Worm (Caenorhabditis elegans) whole organism, L3 larva: ENCODE data around the gene affl-2.

ENCODE experiments used
- R02D3.7 ChIP-seq: fragments of 150-350 bp; optimal IDR thresholded peaks from 2 replicates; lab custom pipeline; 2014; ENCODE audit warnings: missing biosample characterization, missing genetic modification characterization
- ZK546.5 ChIP-seq: sonication (generic microtip); optimal IDR thresholded peaks from 2 replicates; lab custom pipeline; 2017; ENCODE audit warnings: missing biosample characterization, missing genetic modification characterization
- aly-2 ChIP-seq: fragments of 150-350 bp; optimal IDR thresholded peaks from 2 replicates; lab custom pipeline; 2014; ENCODE audit warnings: missing biosample characterization, missing genetic modification characterization
- ama-1 ChIP-seq: fragments of 150-350 bp; optimal IDR thresholded peaks from 2 replicates; lab custom pipeline; 2018
- ceh-28 ChIP-seq: fragments of 150-350 bp; optimal IDR thresholded peaks from 2 replicates; lab custom pipeline; 2014; ENCODE audit warnings: missing biosample characterization, missing genetic modification reagents, missing genetic modification characterization
- ceh-82 ChIP-seq: fragments of 150-350 bp; optimal IDR thresholded peaks from 2 replicates; lab custom pipeline; 2014; ENCODE audit warnings: missing biosample characterization, missing genetic modification characterization
- ceh-9 ChIP-seq: sonication (generic microtip); optimal IDR thresholded peaks from 2 replicates; lab custom pipeline; 2018; ENCODE audit warnings: missing biosample characterization, missing genetic modification characterization
- egl-27 ChIP-seq: sonication (generic microtip); optimal IDR thresholded peaks from 4 replicates; lab custom pipeline; 2017; ENCODE audit warnings: missing biosample characterization, missing genetic modification reagents, missing genetic modification characterization
- egl-5 ChIP-seq: fragments of 150-350 bp; optimal IDR thresholded peaks from 2 replicates; lab custom pipeline; 2017; ENCODE audit warnings: missing biosample characterization, missing genetic modification reagents, missing genetic modification characterization, inconsistent platforms
- elt-1 ChIP-seq: fragments of 150-350 bp; optimal IDR thresholded peaks from 2 replicates; lab custom pipeline; 2014; ENCODE audit warnings: missing biosample characterization, missing genetic modification characterization
- elt-2 ChIP-seq: sonication (generic microtip); optimal IDR thresholded peaks from 2 replicates; lab custom pipeline; 2016; ENCODE audit warnings: missing genetic modification reagents, mild to moderate bottlenecking, missing genetic modification characterization, missing compliant biosample characterization
- elt-3 ChIP-seq, 3 experiments: fragments of 150-350 bp in 1 of 3; sonication (generic microtip) in 2 of 3; optimal IDR thresholded peaks; 2 replicates in 2 of 3; 4 replicates in 1 of 3; lab custom pipeline; 2014 to 2017; ENCODE audit warnings: missing biosample characterization in 3 of 3, missing genetic modification characterization in 3 of 3
- eor-1 ChIP-seq, 2 experiments: fragments of 150-350 bp; optimal IDR thresholded peaks; 2 replicates each; lab custom pipeline; 2014 to 2018; ENCODE audit warnings: missing biosample characterization in 2 of 2, missing genetic modification characterization in 2 of 2
- fkh-10 ChIP-seq: sonication (generic microtip); optimal IDR thresholded peaks from 2 replicates; lab custom pipeline; 2017; ENCODE audit warnings: missing biosample characterization, missing genetic modification reagents, missing genetic modification characterization
- hmg-11 ChIP-seq: sonication (generic microtip); optimal IDR thresholded peaks from 2 replicates; lab custom pipeline; 2016; ENCODE audit warnings: missing genetic modification characterization, missing compliant biosample characterization
- jun-1 ChIP-seq: fragments of 150-350 bp; optimal IDR thresholded peaks from 2 replicates; lab custom pipeline; 2014; ENCODE audit warnings: missing biosample characterization, missing genetic modification reagents, missing genetic modification characterization
- lin-15B ChIP-seq: fragments of 150-350 bp; optimal IDR thresholded peaks from 2 replicates; lab custom pipeline; 2014; ENCODE audit warnings: missing biosample characterization, missing genetic modification characterization
- lin-39 ChIP-seq: fragments of 150-350 bp; optimal IDR thresholded peaks from 2 replicates; lab custom pipeline; 2018; ENCODE audit warnings: missing biosample characterization, missing genetic modification reagents, missing genetic modification characterization
- lsy-12 ChIP-seq: sonication (generic microtip); optimal IDR thresholded peaks from 2 replicates; lab custom pipeline; 2016; ENCODE audit warnings: mild to moderate bottlenecking, missing genetic modification characterization, missing compliant biosample characterization
- mdl-1 ChIP-seq: fragments of 150-350 bp; optimal IDR thresholded peaks from 2 replicates; lab custom pipeline; 2014; ENCODE audit warnings: missing biosample characterization, missing genetic modification characterization
- mml-1 ChIP-seq: fragments of 150-350 bp; sonication (generic microtip); optimal IDR thresholded peaks from 3 replicates; lab custom pipeline; 2014; ENCODE audit warnings: missing biosample characterization, missing genetic modification characterization
- nfya-1 ChIP-seq: sonication (generic microtip); optimal IDR thresholded peaks from 2 replicates; lab custom pipeline; 2017; ENCODE audit warnings: missing genetic modification characterization, mild to moderate bottlenecking, missing compliant biosample characterization, antibody characterized with exemption, moderate library complexity; ENCODE audit not compliant: insufficient read depth
- nhr-11 ChIP-seq: fragments of 150-350 bp; optimal IDR thresholded peaks from 2 replicates; lab custom pipeline; 2014; ENCODE audit warnings: missing biosample characterization, missing genetic modification characterization
- nhr-12 ChIP-seq: fragments of 150-350 bp; optimal IDR thresholded peaks from 2 replicates; lab custom pipeline; 2014; ENCODE audit warnings: missing biosample characterization, missing genetic modification characterization
- nhr-23 ChIP-seq: fragments of 150-350 bp; optimal IDR thresholded peaks from 2 replicates; lab custom pipeline; 2014; ENCODE audit warnings: missing biosample characterization, missing genetic modification reagents, missing genetic modification characterization
- nhr-25 ChIP-seq: sonication (generic microtip); optimal IDR thresholded peaks from 2 replicates; lab custom pipeline; 2017; ENCODE audit warnings: missing biosample characterization, missing genetic modification characterization
- nhr-28 ChIP-seq: fragments of 150-350 bp; optimal IDR thresholded peaks from 2 replicates; lab custom pipeline; 2014; ENCODE audit warnings: missing biosample characterization, missing genetic modification characterization
- nhr-67 ChIP-seq: fragments of 150-350 bp; optimal IDR thresholded peaks from 2 replicates; lab custom pipeline; 2014; ENCODE audit warnings: missing biosample characterization, missing genetic modification characterization
- nhr-76 ChIP-seq: fragments of 150-350 bp; sonication (generic microtip); optimal IDR thresholded peaks from 5 replicates; lab custom pipeline; 2014; ENCODE audit warnings: missing biosample characterization, missing genetic modification characterization
- nhr-77 ChIP-seq: fragments of 150-350 bp; optimal IDR thresholded peaks from 2 replicates; lab custom pipeline; 2014; ENCODE audit warnings: missing biosample characterization, missing genetic modification characterization
- pha-4 ChIP-seq: fragments of 150-350 bp; optimal IDR thresholded peaks from 2 replicates; lab custom pipeline; 2014; ENCODE audit warnings: missing biosample characterization, missing genetic modification reagents, missing genetic modification characterization
- sea-2 ChIP-seq: fragments of 150-350 bp; sonication (generic microtip); optimal IDR thresholded peaks from 4 replicates; lab custom pipeline; 2014; ENCODE audit warnings: missing biosample characterization, missing genetic modification reagents, missing genetic modification characterization
- skn-1 ChIP-seq: fragments of 150-350 bp; optimal IDR thresholded peaks from 2 replicates; lab custom pipeline; 2014; ENCODE audit warnings: missing biosample characterization, missing genetic modification characterization
- snpc-4 ChIP-seq: fragments of 150-350 bp; optimal IDR thresholded peaks from 2 replicates; lab custom pipeline; 2014; ENCODE audit warnings: missing biosample characterization, missing genetic modification characterization
- tbx-2 ChIP-seq: sonication (generic microtip); optimal IDR thresholded peaks from 2 replicates; lab custom pipeline; 2016; ENCODE audit warnings: mild to moderate bottlenecking, missing genetic modification characterization, missing compliant biosample characterization
- unc-62 ChIP-seq: fragments of 150-350 bp; sonication (generic microtip); optimal IDR thresholded peaks from 4 replicates; lab custom pipeline; 2014; ENCODE audit warnings: missing biosample characterization, missing genetic modification reagents, missing genetic modification characterization
- zag-1 ChIP-seq: fragments of 150-350 bp; optimal IDR thresholded peaks from 2 replicates; lab custom pipeline; 2014; ENCODE audit warnings: missing biosample characterization, missing genetic modification characterization
- ztf-4 ChIP-seq: fragments of 150-350 bp; optimal IDR thresholded peaks from 2 replicates; lab custom pipeline; 2014; ENCODE audit warnings: missing biosample characterization, missing genetic modification characterization

The affl-2 gene

DNA sequence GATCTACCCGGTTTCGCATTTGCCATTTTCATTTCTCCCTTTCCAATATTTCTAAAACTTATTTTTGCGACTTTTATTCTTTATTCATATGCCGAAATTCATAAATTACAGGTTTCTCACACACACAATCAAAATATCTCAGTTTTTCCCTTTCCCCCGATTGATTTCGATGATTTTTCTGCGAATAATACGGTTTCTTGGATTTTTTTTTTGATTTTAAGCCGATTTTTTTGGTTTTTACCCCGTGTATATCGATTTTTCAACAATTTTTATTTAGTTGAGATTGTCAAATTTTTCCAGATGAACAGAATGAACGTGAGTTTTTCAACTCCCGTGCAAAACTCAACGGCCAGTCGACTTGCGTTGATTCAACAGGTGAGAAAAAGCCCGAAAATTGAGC, 40.5 kb downstream of the affl-2 start, which contains the start of gene mat-3:
mat-3 (plus strand) TSS at position 301 of the 400 bp plus-strand sequence.
- TF ChIP-seq ZK546.5 (tag; lab: Kevin White, UChicago) (no peak), lin-15B (no peak), nfya-1 (tag; lab: Kevin White, UChicago) (no peak), mdl-1 (tag; lab: Kevin White, UChicago) (no peak), elt-3 (tag; optimal IDR thresholded peaks at IDR 0.05; lab: Kevin White, UChicago) (no peak), ama-1 (lab: Kevin White, UChicago) (no peak), nhr-77 (tag; lab: Kevin White, UChicago) (no peak), ceh-28 (tag; lab: Kevin White, UChicago) (no peak), jun-1 (tag; lab: Kevin White, UChicago) (no peak), nhr-12 (tag; lab: Kevin White, UChicago) (no peak), lin-39 (tag; lab: Kevin White, UChicago) (no peak), ceh-9 (tag; lab: Kevin White, UChicago) (no peak), nhr-23 (no peak), nhr-28 (tag; lab: Kevin White, UChicago) (no peak), lsy-12 (tag; lab: Kevin White, UChicago) (no peak), egl-27 (tag; lab: Kevin White, UChicago) (no peak), eor-1 (tag; optimal IDR thresholded peaks at IDR 0.05; lab: Kevin White, UChicago) (no peak), nhr-25 (no peak)
- TF ChIP-seq, all 47 proteins: peak for 0

DNA sequence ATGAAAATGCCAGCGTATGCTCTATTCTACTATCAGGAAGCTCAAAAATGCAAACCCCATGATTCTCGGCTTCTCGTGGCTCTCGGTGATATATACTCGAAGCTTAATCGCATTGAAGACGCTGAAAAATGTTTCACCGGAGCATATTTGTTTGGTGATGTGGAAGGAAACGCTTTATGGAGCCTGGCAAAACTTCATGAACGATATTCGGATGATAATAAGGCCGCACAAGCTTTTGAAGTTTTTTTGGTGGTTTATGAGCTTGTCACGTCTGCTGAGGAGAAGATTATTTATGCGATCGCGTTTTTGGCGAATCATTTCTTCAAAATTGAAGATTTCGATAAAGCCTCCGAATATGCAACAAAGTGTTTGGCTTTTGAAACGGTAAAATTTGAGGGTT, 46.6 kb downstream of the affl-2 start:
- TF ChIP-seq lsy-12 (tag; lab: Kevin White, UChicago) (no peak), ceh-82 (tag; lab: Kevin White, UChicago) (no peak), snpc-4 (tag; lab: Kevin White, UChicago) (no peak), ZK546.5 (tag; lab: Kevin White, UChicago) (no peak), nhr-67 (tag; lab: Kevin White, UChicago) (no peak), fkh-10 (GFP tag; lab: Kevin White, UChicago) (no peak), skn-1 (tag; lab: Kevin White, UChicago) (no peak), mml-1 (tag; lab: Kevin White, UChicago) (no peak), pha-4 (no peak), egl-5 (no peak), sea-2 (no peak)

DNA sequence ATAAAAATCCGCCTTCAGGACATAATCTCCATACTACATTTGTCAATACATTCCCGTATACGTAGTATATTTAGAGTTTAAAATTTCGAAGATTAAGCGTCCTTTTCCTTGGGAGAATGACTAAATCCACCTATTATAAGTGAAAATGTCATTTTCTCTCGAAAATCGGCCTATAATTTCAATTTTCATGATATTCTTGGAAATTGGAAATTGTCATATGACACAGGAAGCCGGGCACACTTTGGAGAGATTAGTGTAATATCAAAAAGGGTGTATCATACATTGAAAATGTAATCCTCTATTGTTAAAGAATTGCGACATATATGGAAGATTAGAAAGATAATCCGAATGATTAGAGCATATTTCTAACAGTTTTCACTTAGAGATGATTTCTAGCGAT, 48.0 kb downstream of the affl-2 start:
- no peak for TF ChIP-seq ceh-28 (tag; lab: Kevin White, UChicago)
- TF ChIP-seq nhr-11, result peak; percentile 32
- TF ChIP-seq lin-15B, result no peak
- peak; percentile 9 for TF ChIP-seq fkh-10 (GFP tag; lab: Kevin White, UChicago)

DNA sequence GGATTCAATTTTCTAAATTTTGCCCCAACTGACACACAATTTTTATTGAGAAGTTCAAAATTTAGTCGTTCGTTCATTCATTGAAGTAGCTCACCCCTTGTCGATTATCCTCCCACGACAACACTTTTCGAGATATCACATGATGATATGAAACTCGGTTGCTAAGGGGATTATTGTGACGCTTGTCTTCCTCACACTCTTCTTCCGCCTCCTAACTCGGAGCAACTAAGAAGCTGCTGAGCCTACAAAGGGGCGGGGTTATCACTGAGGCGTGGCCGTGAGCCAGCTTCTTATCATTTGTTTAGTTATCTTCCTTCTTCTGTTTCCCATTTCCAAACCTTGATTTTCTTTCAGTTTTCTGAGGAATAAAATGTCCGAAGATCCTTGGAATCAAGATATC, 48.9 kb downstream of the affl-2 start, which contains the start of gene F10C5.3:
F10C5.3 (plus strand) TSS at position 313 of the 400 bp plus-strand sequence.
- no peak for TF ChIP-seq unc-62
- TF ChIP-seq elt-2 (tag; lab: Kevin White, UChicago), result no peak
- TF ChIP-seq nhr-11, result peak; percentile 8
- TF ChIP-seq nhr-28 (tag; lab: Kevin White, UChicago), result no peak
- TF ChIP-seq hmg-11 (tag; lab: Kevin White, UChicago), result no peak
- TF ChIP-seq aly-2 (tag; lab: Kevin White, UChicago), result no peak

DNA sequence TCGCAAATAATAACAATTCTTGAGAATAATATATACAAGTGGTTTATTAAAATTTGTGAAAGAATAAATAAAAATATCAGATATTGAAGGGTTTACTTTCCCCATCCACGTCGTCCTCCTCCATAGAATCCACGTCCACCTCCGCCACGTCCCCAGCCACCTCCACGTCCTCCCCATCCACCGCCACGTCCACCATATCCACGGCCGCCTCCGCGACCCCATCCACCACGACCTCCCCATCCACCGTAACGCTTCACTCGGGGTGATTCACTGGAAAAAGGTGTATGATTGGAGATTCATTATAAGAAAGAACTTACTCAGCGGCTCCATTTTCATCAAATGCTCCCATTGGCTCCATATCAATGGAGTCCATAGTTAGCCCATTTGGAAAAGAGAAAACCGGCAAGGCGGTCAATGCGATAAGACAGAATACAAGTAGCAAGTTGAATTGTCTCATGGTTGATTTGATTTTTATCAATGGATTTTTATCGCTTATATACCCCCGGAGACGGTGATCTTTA, 51.4 kb downstream of the affl-2 start, which contains the start of gene nlp-32:
nlp-32 (minus strand) TSS at position 471 of the 521 bp plus-strand sequence.
- TF ChIP-seq snpc-4 (tag; lab: Kevin White, UChicago), result no peak
- TF ChIP-seq pha-4, result no peak
- no peak for TF ChIP-seq R02D3.7 (tag; lab: Kevin White, UChicago)
- no peak for TF ChIP-seq nhr-67 (tag; lab: Kevin White, UChicago)
- no peak for TF ChIP-seq tbx-2 (tag; lab: Kevin White, UChicago)
- TF ChIP-seq zag-1 (tag; lab: Kevin White, UChicago), result no peak
- no peak for TF ChIP-seq elt-1 (tag; lab: Kevin White, UChicago)
- TF ChIP-seq nhr-28 (tag; lab: Kevin White, UChicago), result no peak
- no peak for TF ChIP-seq nhr-12 (tag; lab: Kevin White, UChicago)
- no peak for TF ChIP-seq nhr-76 (tag; lab: Kevin White, UChicago)
- TF ChIP-seq aly-2 (tag; lab: Kevin White, UChicago), result no peak
- TF ChIP-seq ztf-4, result no peak
- no peak for TF ChIP-seq elt-3 (tag; optimal IDR thresholded peaks at IDR 0.05; lab: Kevin White, UChicago)
- no peak for TF ChIP-seq lin-15B
- TF ChIP-seq nhr-23, result no peak
